Worm (Caenorhabditis elegans): Measurements from ENCODE around the gene F57F4.2.

DNA sequence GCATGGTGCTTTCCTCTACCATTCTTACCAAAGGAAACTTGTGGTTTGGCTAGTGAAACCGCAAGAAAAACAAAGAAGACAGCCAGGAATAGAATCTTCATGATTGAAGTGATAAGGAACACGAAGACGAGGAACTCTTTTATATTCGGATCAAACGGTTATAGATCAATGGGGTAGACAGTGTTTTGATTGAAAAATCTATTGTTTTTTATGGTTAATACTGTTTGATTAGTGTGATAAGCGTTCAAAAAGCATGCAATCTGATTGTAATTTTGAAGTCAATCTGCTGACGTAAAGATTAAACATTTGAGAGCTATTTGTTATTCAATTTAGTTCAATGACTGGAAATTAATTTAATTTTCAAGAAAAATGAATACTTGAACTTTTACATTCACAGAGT lies at the start of gene F57F4.2:
- TF ChIP-seq pag-3 (tag; optimal IDR thresholded peaks at IDR 0.05; ENCODE audit: borderline replicate concordance): no peak
- TF ChIP-seq F13H6.1 (tag; optimal IDR thresholded peaks at IDR 0.05): no peak

All from whole organism, late embryonic.